Fruit fly (Drosophila melanogaster) whole organism, embryonic: ENCODE data around the gene Grasp65.

Experiments
- Asciz ChIP-seq: fragments of 200-800 bp; sonication (Bioruptor generic); optimal IDR thresholded peaks from 2 replicates; lab custom pipeline; 2017; ENCODE audit warnings: missing biosample characterization, mild to moderate bottlenecking, missing genetic modification characterization, missing genetic modification reagents
- Atf-2 ChIP-seq: fragments of 200-800 bp; sonication (Bioruptor generic); optimal IDR thresholded peaks from 2 replicates; lab custom pipeline; 2016; ENCODE audit warnings: missing biosample characterization, missing genetic modification characterization
- B-H1 ChIP-seq: fragments of 200-800 bp; sonication (Bioruptor generic); IDR thresholded peaks from 3 replicates; pipeline ENCODE4 v1.3.6; 2022; ENCODE audit warnings: missing biosample characterization, missing genetic modification characterization
- Bgb ChIP-seq: fragments of 200-800 bp; sonication (Bioruptor generic); IDR thresholded peaks from 2 replicates; pipeline ENCODE4 v1.3.6; 2022; ENCODE audit warnings: missing biosample characterization, missing genetic modification characterization; ENCODE audit not compliant: partially characterized antibody
- CG10147 ChIP-seq: fragments of 200-800 bp; sonication (Bioruptor generic); optimal IDR thresholded peaks from 2 replicates; lab custom pipeline; 2019; ENCODE audit warnings: missing biosample characterization, mild to moderate bottlenecking, missing genetic modification characterization, moderate library complexity
- CG11695 ChIP-seq: fragments of 200-800 bp; sonication (Bioruptor generic); IDR thresholded peaks from 3 replicates; pipeline ENCODE4 v1.3.6; 2022; ENCODE audit warnings: missing biosample characterization, missing genetic modification characterization
- CG12942 ChIP-seq: fragments of 200-800 bp; sonication (Bioruptor generic); optimal IDR thresholded peaks from 3 replicates; lab custom pipeline; 2016; ENCODE audit warnings: missing biosample characterization, missing genetic modification characterization
- CG13123 ChIP-seq: fragments of 200-800 bp; sonication (Bioruptor generic); optimal IDR thresholded peaks from 2 replicates; lab custom pipeline; 2016; ENCODE audit warnings: missing biosample characterization, missing genetic modification characterization
- CG14050 ChIP-seq: fragments of 200-800 bp; sonication (Bioruptor generic); IDR thresholded peaks from 3 replicates; pipeline ENCODE4 v1.3.6; 2022; ENCODE audit warnings: missing biosample characterization, missing genetic modification characterization
- CG16815 ChIP-seq: fragments of 200-800 bp; sonication (Bioruptor generic); optimal IDR thresholded peaks from 3 replicates; lab custom pipeline; 2017; ENCODE audit warnings: missing biosample characterization, mild to moderate bottlenecking, missing genetic modification characterization
- CG17829 ChIP-seq: fragments of 200-800 bp; optimal IDR thresholded peaks from 2 replicates; lab custom pipeline; 2019; ENCODE audit warnings: missing biosample characterization, mild to moderate bottlenecking, missing genetic modification characterization, moderate library complexity
- CG2116 ChIP-seq: fragments of 200-800 bp; sonication (Bioruptor generic); optimal IDR thresholded peaks from 3 replicates; lab custom pipeline; 2018; ENCODE audit warnings: missing biosample characterization, mild to moderate bottlenecking, missing genetic modification characterization
- CG32767 ChIP-seq: fragments of 200-800 bp; sonication (Bioruptor generic); IDR thresholded peaks from 2 replicates; pipeline ENCODE4 v1.3.6; 2022; ENCODE audit warnings: missing biosample characterization, missing genetic modification characterization
- CG6854 ChIP-seq: fragments of 200-800 bp; sonication (Bioruptor generic); optimal IDR thresholded peaks from 3 replicates; lab custom pipeline; 2017; ENCODE audit warnings: missing biosample characterization, mild to moderate bottlenecking, missing genetic modification characterization
- D ChIP-seq, 2 experiments: fragments of 200-800 bp in 1 of 2; fragments of >200 bp in 1 of 2; sonication (Bioruptor generic) in 1 of 2; optimal IDR thresholded peaks; 2 replicates in 1 of 2; 3 replicates in 1 of 2; lab custom pipeline; 2017; ENCODE audit warnings: mild to moderate bottlenecking in 1 of 2, missing biosample characterization in 1 of 2, missing genetic modification characterization in 1 of 2, missing genetic modification reagents in 1 of 2
- D19A ChIP-seq: fragments of 200-800 bp; optimal IDR thresholded peaks from 3 replicates; lab custom pipeline; 2019; ENCODE audit warnings: missing biosample characterization, mild to moderate bottlenecking, missing genetic modification characterization, moderate library complexity
- D19B ChIP-seq: fragments of 200-800 bp; sonication (Bioruptor generic); optimal IDR thresholded peaks from 2 replicates; lab custom pipeline; 2017; ENCODE audit warnings: missing biosample characterization, mild to moderate bottlenecking, missing genetic modification characterization
- Fer3 ChIP-seq: fragments of 200-800 bp; sonication (Bioruptor generic); optimal IDR thresholded peaks from 2 replicates; lab custom pipeline; 2018; ENCODE audit warnings: missing biosample characterization, mild to moderate bottlenecking, missing genetic modification characterization, moderate library complexity
- HmgD ChIP-seq: fragments of 200-800 bp; sonication (Bioruptor generic); optimal IDR thresholded peaks from 3 replicates; lab custom pipeline; 2016; ENCODE audit warnings: missing biosample characterization, missing genetic modification characterization
- Hr3 ChIP-seq: fragments of 200-800 bp; sonication (Bioruptor generic); optimal IDR thresholded peaks from 3 replicates; lab custom pipeline; 2016; ENCODE audit warnings: missing biosample characterization, missing genetic modification characterization
- Hr51 ChIP-seq, 2 experiments: fragments of 200-800 bp; sonication (Bioruptor generic); optimal IDR thresholded peaks; 2 replicates in 1 of 2; 3 replicates in 1 of 2; lab custom pipeline; 2016 to 2018; ENCODE audit warnings: missing biosample characterization in 2 of 2, missing genetic modification characterization in 2 of 2, mild to moderate bottlenecking in 1 of 2, moderate library complexity in 1 of 2
- Rx ChIP-seq: fragments of 200-800 bp; sonication (Bioruptor generic); IDR thresholded peaks from 2 replicates; pipeline ENCODE4 v1.3.6; 2022; ENCODE audit warnings: missing biosample characterization, missing genetic modification characterization
- Sry-δ ChIP-seq: fragments of 200-800 bp; sonication (Bioruptor generic); optimal IDR thresholded peaks from 2 replicates; lab custom pipeline; 2016; ENCODE audit warnings: missing biosample characterization, missing genetic modification characterization
- ash1 ChIP-seq: fragments of 200-800 bp; sonication (Bioruptor generic); optimal IDR thresholded peaks from 2 replicates; lab custom pipeline; 2018; ENCODE audit warnings: missing biosample characterization, mild to moderate bottlenecking, missing genetic modification characterization
- bab2 ChIP-seq: fragments of 200-800 bp; sonication (Bioruptor generic); optimal IDR thresholded peaks from 2 replicates; lab custom pipeline; 2016; ENCODE audit warnings: missing biosample characterization, missing genetic modification characterization
- bowl ChIP-seq: fragments of 200-800 bp; sonication (Bioruptor generic); IDR thresholded peaks from 2 replicates; pipeline ENCODE4 v1.3.6; 2022; ENCODE audit warnings: missing biosample characterization, missing genetic modification characterization
- chif ChIP-seq, 2 experiments: fragments of 200-800 bp; sonication (Bioruptor generic); optimal IDR thresholded peaks; 3 replicates each; lab custom pipeline; 2016; ENCODE audit warnings: missing biosample characterization in 2 of 2, missing genetic modification characterization in 2 of 2
- crol ChIP-seq: fragments of 200-800 bp; sonication (Bioruptor generic); IDR thresholded peaks from 2 replicates; pipeline ENCODE4 v1.3.6; 2022; ENCODE audit warnings: missing biosample characterization, missing genetic modification characterization
- dimm ChIP-seq: fragments of 200-800 bp; sonication (Bioruptor generic); IDR thresholded peaks from 2 replicates; pipeline ENCODE4 v1.3.6; 2022; ENCODE audit warnings: missing biosample characterization, missing genetic modification characterization
- gfzf ChIP-seq: fragments of 200-800 bp; sonication (Bioruptor generic); optimal IDR thresholded peaks from 2 replicates; lab custom pipeline; 2016; ENCODE audit warnings: missing biosample characterization, mild to moderate bottlenecking, missing genetic modification characterization, moderate library complexity
- gt ChIP-seq: fragments of 200-800 bp; sonication (Bioruptor generic); IDR thresholded peaks from 2 replicates; pipeline ENCODE4 v1.3.6; 2022; ENCODE audit warnings: missing biosample characterization, missing genetic modification characterization
- lilli ChIP-seq: fragments of 200-800 bp; sonication (Bioruptor generic); optimal IDR thresholded peaks from 3 replicates; lab custom pipeline; 2016; ENCODE audit warnings: missing biosample characterization, missing genetic modification characterization
- lmd ChIP-seq: fragments of 200-800 bp; sonication (Bioruptor generic); IDR thresholded peaks from 2 replicates; pipeline ENCODE4 v1.3.6; 2022; ENCODE audit warnings: missing biosample characterization, missing genetic modification characterization
- onecut ChIP-seq: fragments of 200-800 bp; sonication (Bioruptor generic); IDR thresholded peaks from 2 replicates; pipeline ENCODE4 v1.3.6; 2022; ENCODE audit warnings: missing biosample characterization, missing genetic modification characterization
- pb ChIP-seq: fragments of 200-800 bp; sonication (Bioruptor generic); optimal IDR thresholded peaks from 3 replicates; lab custom pipeline; 2016; ENCODE audit warnings: missing biosample characterization, missing genetic modification characterization
- pfk ChIP-seq: fragments of 200-800 bp; sonication (Bioruptor generic); optimal IDR thresholded peaks from 2 replicates; lab custom pipeline; 2018; ENCODE audit warnings: missing biosample characterization, mild to moderate bottlenecking, missing genetic modification characterization, moderate library complexity
- phol ChIP-seq: fragments of 200-800 bp; sonication (Bioruptor generic); optimal IDR thresholded peaks from 3 replicates; lab custom pipeline; 2018; ENCODE audit warnings: missing biosample characterization, mild to moderate bottlenecking, missing genetic modification characterization, moderate library complexity
- row ChIP-seq: fragments of 200-800 bp; sonication (Bioruptor generic); IDR thresholded peaks from 3 replicates; pipeline ENCODE4 v1.3.6; 2022; ENCODE audit warnings: missing biosample characterization, missing genetic modification characterization
- sens ChIP-seq: fragments of 200-800 bp; sonication (Bioruptor generic); peaks from one replicate; lab custom pipeline; 2016; ENCODE audit warnings: missing biosample characterization, missing genetic modification characterization
- sisA ChIP-seq: fragments of 200-800 bp; sonication (Bioruptor generic); IDR thresholded peaks from 2 replicates; pipeline ENCODE4 v1.3.6; 2022; ENCODE audit warnings: missing biosample characterization, missing genetic modification characterization
- sqz ChIP-seq: fragments of 200-800 bp; sonication (Bioruptor generic); optimal IDR thresholded peaks from 3 replicates; lab custom pipeline; 2018; ENCODE audit warnings: missing biosample characterization, mild to moderate bottlenecking, missing genetic modification characterization
- tin ChIP-seq: fragments of 200-800 bp; sonication (Bioruptor generic); optimal IDR thresholded peaks from 3 replicates; lab custom pipeline; 2016; ENCODE audit warnings: missing biosample characterization, missing genetic modification characterization
- tna ChIP-seq: fragments of 200-800 bp; sonication (Bioruptor generic); IDR thresholded peaks from 2 replicates; pipeline ENCODE4 v1.3.6; 2022; ENCODE audit warnings: missing biosample characterization, missing genetic modification characterization; ENCODE audit not compliant: partially characterized antibody
- usp ChIP-seq: fragments of >200 bp; optimal IDR thresholded peaks from 2 replicates; lab custom pipeline; 2017; ENCODE audit warnings: missing biosample characterization, missing genetic modification characterization
- wdn ChIP-seq: fragments of 200-800 bp; sonication (Bioruptor generic); IDR thresholded peaks from 2 replicates; pipeline ENCODE4 v1.3.6; 2022; ENCODE audit warnings: missing biosample characterization, missing genetic modification characterization

The Grasp65 gene

dm6 chr3L:19906780-19907705 lies 17.7 kb upstream of the Grasp65 start (continued):
- TF ChIP-seq row (GFP tag; lab: Robert Waterston, UW) (no peak), pb (GFP tag; lab: Kevin White, UChicago) (peak; percentile 17), lilli (GFP tag; lab: Kevin White, UChicago) (peak; percentile 24), sqz (GFP tag; lab: Kevin White, UChicago) (peak; percentile 42), wdn (GFP tag; lab: Robert Waterston, UW) (peak; percentile 64; the same call in 1 of the 2 replicates)

- TF ChIP-seq CG32767 (GFP tag; lab: Robert Waterston, UW) (no peak), CG11695 (0 out of 3 replicates have a peak, but pooled peaks have one; percentile 14), Atf-2 (GFP tag; lab: Kevin White, UChicago) (peak; percentile 7), sens (GFP tag; lab: Kevin White, UChicago) (peak; percentile 70), Asciz (GFP tag; lab: Kevin White, UChicago) (peak; percentile 6), CG14050 (GFP tag; lab: Robert Waterston, UW) (0 out of 3 replicates have a peak, but pooled peaks have one; percentile 2), usp (GFP tag; lab: Kevin White, UChicago) (no peak), bab2 (GFP tag; lab: Kevin White, UChicago) (no peak), tna (GFP tag; lab: Robert Waterston, UW) (0 out of 2 replicates have a peak, but pooled peaks have one; percentile 20), CG6854 (no peak), D (optimal IDR thresholded peaks at IDR 0.05; lab: Kevin White, UChicago) (no peak), D (GFP tag; optimal IDR thresholded peaks at IDR 0.05; lab: Kevin White, UChicago) (peak; percentile 18), CG17829 (no peak), sisA (GFP tag; lab: Robert Waterston, UW) (no peak), lilli (GFP tag; lab: Kevin White, UChicago) (no peak), D19A (tag; lab: Kevin White, UChicago) (peak; percentile 59), tin (no peak), Sry-δ (no peak), Rx (GFP tag; lab: Robert Waterston, UW) (no peak), gfzf (no peak), chif (GFP tag; optimal IDR thresholded peaks at IDR 0.05; lab: Kevin White, UChicago) (peak in 1 of 2 experiments; percentile 2), ash1 (GFP tag; lab: Kevin White, UChicago) (no peak), pfk (GFP tag; lab: Kevin White, UChicago) (no peak), bowl (GFP tag; lab: Robert Waterston, UW) (no peak), CG10147 (GFP tag; lab: Kevin White, UChicago) (no peak), phol (tag; lab: Kevin White, UChicago) (peak; percentile 35)
These were observed 17.1 kb upstream of the Grasp65 start for dm6 chr3L:19907706-19908070.

- no peak for TF ChIP-seq Hr3 (GFP tag; lab: Kevin White, UChicago)
- no peak for TF ChIP-seq B-H1
- TF ChIP-seq onecut (GFP tag; lab: Robert Waterston, UW): peak; percentile 86
- TF ChIP-seq CG12942 (GFP tag; lab: Kevin White, UChicago): no peak
- TF ChIP-seq gt (GFP tag; lab: Robert Waterston, UW): no peak
- no peak for TF ChIP-seq CG13123
- no peak for TF ChIP-seq CG16815 (GFP tag; lab: Kevin White, UChicago)
- no peak for TF ChIP-seq Hr51 (GFP tag; optimal IDR thresholded peaks at IDR 0.05; lab: Kevin White, UChicago)
- TF ChIP-seq Bgb: no peak
- no peak for TF ChIP-seq lmd (GFP tag; lab: Robert Waterston, UW)
- TF ChIP-seq Fer3 (tag; lab: Kevin White, UChicago): no peak
- TF ChIP-seq CG2116 (GFP tag; lab: Kevin White, UChicago): no peak
- peak; percentile 99 for TF ChIP-seq crol
- no peak for TF ChIP-seq HmgD (GFP tag; lab: Kevin White, UChicago)
- TF ChIP-seq D19B (GFP tag; lab: Kevin White, UChicago): no peak
- no peak for TF ChIP-seq dimm
- TF ChIP-seq bowl (GFP tag; lab: Robert Waterston, UW): no peak
These were observed 16.3 kb upstream of the Grasp65 start for dm6 chr3L:19908201-19909127.
